Worm (Caenorhabditis elegans) whole organism, late embryonic: ENCODE data around the gene snb-7.

Experiments used
- T23F11.4 ChIP-seq: fragments of 200-800 bp; sonication (Bioruptor generic); optimal IDR thresholded peaks from 2 replicates; lab custom pipeline; 2018; ENCODE audit warnings: mild to moderate bottlenecking, missing genetic modification characterization, missing compliant biosample characterization
- Y22D7AL.16 ChIP-seq: sonication (generic microtip); optimal IDR thresholded peaks from 2 replicates; lab custom pipeline; 2016; ENCODE audit warnings: missing genetic modification characterization, missing compliant biosample characterization
- ahr-1 ChIP-seq: sonication (generic microtip); optimal IDR thresholded peaks from 2 replicates; lab custom pipeline; 2016; ENCODE audit warnings: missing genetic modification characterization, missing compliant biosample characterization
- ceh-14 ChIP-seq: sonication (generic microtip); optimal IDR thresholded peaks from 2 replicates; lab custom pipeline; 2016; ENCODE audit warnings: missing genotype, missing genetic modification characterization, missing compliant biosample characterization
- ceh-18 ChIP-seq: sonication (generic microtip); optimal IDR thresholded peaks from 2 replicates; lab custom pipeline; 2016; ENCODE audit warnings: missing genetic modification characterization, missing compliant biosample characterization
- ceh-2 ChIP-seq: sonication (generic microtip); optimal IDR thresholded peaks from 2 replicates; lab custom pipeline; 2016; ENCODE audit warnings: missing genotype, missing genetic modification characterization, missing compliant biosample characterization
- ceh-22 ChIP-seq: sonication (generic microtip); optimal IDR thresholded peaks from 2 replicates; lab custom pipeline; 2017; ENCODE audit warnings: missing biosample characterization, missing genetic modification characterization
- ceh-31 ChIP-seq: sonication (generic microtip); optimal IDR thresholded peaks from 2 replicates; lab custom pipeline; 2016; ENCODE audit warnings: missing genetic modification characterization, missing compliant biosample characterization
- ceh-45 ChIP-seq: fragments of 200-800 bp; sonication (Bioruptor generic); IDR thresholded peaks from 2 replicates; pipeline ENCODE4 v1.3.6; 2022; ENCODE audit warnings: missing genetic modification reagents, missing genetic modification characterization, missing compliant biosample characterization
- ceh-48 ChIP-seq: sonication (generic microtip); optimal IDR thresholded peaks from 2 replicates; lab custom pipeline; 2016; ENCODE audit warnings: missing genetic modification characterization, inconsistent platforms, missing compliant biosample characterization
- ceh-6 ChIP-seq: fragments of 200-800 bp; sonication (Bioruptor generic); optimal IDR thresholded peaks from 2 replicates; lab custom pipeline; 2018; ENCODE audit warnings: mild to moderate bottlenecking, missing genetic modification characterization, missing compliant biosample characterization
- ceh-9 ChIP-seq: sonication (generic microtip); optimal IDR thresholded peaks from 2 replicates; lab custom pipeline; 2016; ENCODE audit warnings: mild to moderate bottlenecking, missing genetic modification characterization, inconsistent platforms, missing compliant biosample characterization
- che-1 ChIP-seq: sonication (generic microtip); optimal IDR thresholded peaks from 2 replicates; lab custom pipeline; 2016; ENCODE audit warnings: mild to moderate bottlenecking, missing genetic modification characterization, missing compliant biosample characterization
- dve-1 ChIP-seq: sonication (generic microtip); optimal IDR thresholded peaks from 2 replicates; lab custom pipeline; 2017; ENCODE audit warnings: antibody characterized with exemption, mild to moderate bottlenecking, missing genetic modification characterization, missing compliant biosample characterization
- elt-2 ChIP-seq: sonication (generic microtip); optimal IDR thresholded peaks from 2 replicates; lab custom pipeline; 2016; ENCODE audit warnings: missing genetic modification reagents, missing genetic modification characterization, missing compliant biosample characterization
- elt-4 ChIP-seq: sonication (generic microtip); optimal IDR thresholded peaks from 2 replicates; lab custom pipeline; 2016; ENCODE audit warnings: missing genetic modification characterization, missing compliant biosample characterization
- eyg-1 ChIP-seq: sonication (generic microtip); optimal IDR thresholded peaks from 2 replicates; lab custom pipeline; 2016; ENCODE audit warnings: missing genotype, missing genetic modification characterization, missing compliant biosample characterization
- fkh-10 ChIP-seq: fragments of 150-350 bp; optimal IDR thresholded peaks from 2 replicates; lab custom pipeline; 2014; ENCODE audit warnings: missing biosample characterization, missing genetic modification reagents, missing genetic modification characterization
- fkh-6 ChIP-seq: sonication (generic microtip); optimal IDR thresholded peaks from 2 replicates; lab custom pipeline; 2016; ENCODE audit warnings: missing genetic modification characterization, missing compliant biosample characterization
- gmeb-2 ChIP-seq: sonication (generic microtip); optimal IDR thresholded peaks from 2 replicates; lab custom pipeline; 2016; ENCODE audit warnings: missing genetic modification characterization, inconsistent platforms, missing compliant biosample characterization
- hlh-13 ChIP-seq: fragments of 200-800 bp; sonication (Bioruptor generic); optimal IDR thresholded peaks from 2 replicates; lab custom pipeline; 2018; ENCODE audit warnings: mild to moderate bottlenecking, missing genetic modification characterization, missing compliant biosample characterization
- hlh-6 ChIP-seq: sonication (generic microtip); optimal IDR thresholded peaks from 2 replicates; lab custom pipeline; 2016; ENCODE audit warnings: missing genotype, missing genetic modification characterization, missing compliant biosample characterization
- hlh-8 ChIP-seq: sonication (generic microtip); optimal IDR thresholded peaks from 2 replicates; lab custom pipeline; 2016; ENCODE audit warnings: missing genotype, missing genetic modification characterization, missing compliant biosample characterization
- lim-6 ChIP-seq: sonication (generic microtip); optimal IDR thresholded peaks from 2 replicates; lab custom pipeline; 2016; ENCODE audit warnings: missing genetic modification characterization, missing compliant biosample characterization
- lin-11 ChIP-seq: fragments of 200-800 bp; sonication (Bioruptor generic); optimal IDR thresholded peaks from 2 replicates; lab custom pipeline; 2018; ENCODE audit warnings: mild to moderate bottlenecking, missing genetic modification characterization, missing compliant biosample characterization
- madf-2 ChIP-seq: sonication (generic microtip); optimal IDR thresholded peaks from 2 replicates; lab custom pipeline; 2017; ENCODE audit warnings: missing genetic modification characterization, missing compliant biosample characterization
- nfya-1 ChIP-seq: sonication (generic microtip); optimal IDR thresholded peaks from 2 replicates; lab custom pipeline; 2017; ENCODE audit warnings: missing genetic modification characterization, mild to moderate bottlenecking, missing compliant biosample characterization, antibody characterized with exemption, moderate library complexity
- nhr-11 ChIP-seq: fragments of 150-350 bp; optimal IDR thresholded peaks from 2 replicates; lab custom pipeline; 2014; ENCODE audit warnings: missing biosample characterization, missing genetic modification characterization
- nhr-232 ChIP-seq: sonication (generic microtip); optimal IDR thresholded peaks from 2 replicates; lab custom pipeline; 2016; ENCODE audit warnings: missing genetic modification characterization, missing compliant biosample characterization
- npax-4 ChIP-seq: sonication (generic microtip); optimal IDR thresholded peaks from 2 replicates; lab custom pipeline; 2016; ENCODE audit warnings: missing genetic modification characterization, missing compliant biosample characterization
- pag-3 ChIP-seq: sonication (generic microtip); optimal IDR thresholded peaks from 2 replicates; lab custom pipeline; 2016; ENCODE audit warnings: missing compliant biosample characterization, missing genetic modification characterization, borderline replicate concordance
- pat-9 ChIP-seq: fragments of 200-800 bp; sonication (Bioruptor generic); optimal IDR thresholded peaks from 2 replicates; lab custom pipeline; 2018; ENCODE audit warnings: mild to moderate bottlenecking, missing genetic modification characterization, moderate library complexity, missing compliant biosample characterization
- pax-1 ChIP-seq: fragments of 150-350 bp; optimal IDR thresholded peaks from 2 replicates; lab custom pipeline; 2014; ENCODE audit warnings: missing biosample characterization, missing genetic modification characterization
- pha-4 ChIP-seq: fragments of 150-350 bp; optimal IDR thresholded peaks from 2 replicates; lab custom pipeline; 2018; ENCODE audit warnings: missing biosample characterization, missing genetic modification reagents, missing genetic modification characterization
- pqm-1 ChIP-seq: sonication (generic microtip); optimal IDR thresholded peaks from 2 replicates; lab custom pipeline; 2016; ENCODE audit warnings: missing genetic modification characterization, missing compliant biosample characterization
- sdc-2 ChIP-seq: sonication (generic microtip); optimal IDR thresholded peaks from 2 replicates; lab custom pipeline; 2016; ENCODE audit warnings: missing genotype, missing genetic modification characterization, missing compliant biosample characterization
- sox-2 ChIP-seq: fragments of 200-800 bp; sonication (Bioruptor generic); IDR thresholded peaks from 2 replicates; pipeline ENCODE4 v1.3.6; 2022; ENCODE audit warnings: missing genetic modification reagents, missing genetic modification characterization, missing compliant biosample characterization
- sox-4 ChIP-seq: sonication (generic microtip); optimal IDR thresholded peaks from 2 replicates; lab custom pipeline; 2017; ENCODE audit warnings: mild to moderate bottlenecking, missing genetic modification characterization, inconsistent platforms, missing compliant biosample characterization
- tbx-2 ChIP-seq: sonication (generic microtip); optimal IDR thresholded peaks from 2 replicates; lab custom pipeline; 2016; ENCODE audit warnings: missing genetic modification characterization, missing compliant biosample characterization
- ttx-3 ChIP-seq: sonication (generic microtip); optimal IDR thresholded peaks from 2 replicates; lab custom pipeline; 2016; ENCODE audit warnings: missing genetic modification reagents, missing genetic modification characterization, missing compliant biosample characterization
- unc-3 ChIP-seq, 2 experiments: fragments of 200-800 bp in 1 of 2; sonication (Bioruptor generic) in 1 of 2; sonication (generic microtip) in 1 of 2; conservative IDR thresholded peaks in 1 of 2; optimal IDR thresholded peaks in 1 of 2; 2 replicates each; pipeline versions ENCODE4 v1.3.6 to Lab custom; 2016 to 2022; ENCODE audit warnings: missing compliant biosample characterization in 2 of 2, missing genetic modification characterization in 2 of 2, missing genetic modification reagents in 1 of 2
- unc-42 ChIP-seq: sonication (generic microtip); optimal IDR thresholded peaks from 2 replicates; lab custom pipeline; 2016; ENCODE audit warnings: missing genotype, missing genetic modification characterization, missing compliant biosample characterization
- unc-55 ChIP-seq: sonication (generic microtip); optimal IDR thresholded peaks from 2 replicates; lab custom pipeline; 2017; ENCODE audit warnings: missing biosample characterization, missing genetic modification reagents, missing genetic modification characterization
- zip-5 ChIP-seq: sonication (generic microtip); optimal IDR thresholded peaks from 2 replicates; lab custom pipeline; 2016; ENCODE audit warnings: missing genetic modification characterization, missing compliant biosample characterization
- ztf-16 ChIP-seq: sonication (generic microtip); optimal IDR thresholded peaks from 2 replicates; lab custom pipeline; 2017; ENCODE audit warnings: missing genetic modification characterization, missing compliant biosample characterization

snb-7 gene

DNA sequence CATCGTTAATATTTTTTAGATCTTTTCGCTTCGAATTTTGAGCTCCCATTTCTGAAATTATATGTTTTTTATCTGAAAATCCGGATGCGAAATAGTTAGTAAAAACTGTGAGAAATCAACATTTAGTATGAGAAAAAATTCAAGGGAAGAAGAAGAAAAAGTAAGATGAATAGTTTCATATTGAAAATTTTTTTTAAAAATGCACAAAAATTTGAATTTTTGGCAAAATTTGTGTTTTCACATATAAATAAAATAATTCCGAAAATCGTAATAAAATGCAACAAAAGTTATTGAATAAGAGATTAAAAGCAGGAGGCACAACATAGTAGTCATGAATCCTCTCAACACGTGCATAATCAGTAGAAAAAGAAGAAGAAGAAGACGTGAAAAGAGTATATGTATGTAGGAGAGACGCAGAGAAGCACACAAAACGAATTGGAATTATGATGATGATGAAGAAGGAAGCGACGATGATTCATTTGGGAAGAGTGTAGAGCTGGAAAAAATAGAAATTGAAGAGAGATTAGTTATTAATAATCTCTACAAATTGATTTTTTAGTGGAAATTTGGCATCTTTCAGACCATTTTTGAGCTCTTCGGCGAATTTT lies 5.4 kb downstream of the snb-7 start, which contains the start of gene eak-7:
TSS of gene eak-7 (minus strand) at position 51 of the 608 bp plus-strand sequence.
- TF ChIP-seq sdc-2 (tag; lab: Kevin White, UChicago) = no peak
- TF ChIP-seq ceh-48 = no peak

DNA sequence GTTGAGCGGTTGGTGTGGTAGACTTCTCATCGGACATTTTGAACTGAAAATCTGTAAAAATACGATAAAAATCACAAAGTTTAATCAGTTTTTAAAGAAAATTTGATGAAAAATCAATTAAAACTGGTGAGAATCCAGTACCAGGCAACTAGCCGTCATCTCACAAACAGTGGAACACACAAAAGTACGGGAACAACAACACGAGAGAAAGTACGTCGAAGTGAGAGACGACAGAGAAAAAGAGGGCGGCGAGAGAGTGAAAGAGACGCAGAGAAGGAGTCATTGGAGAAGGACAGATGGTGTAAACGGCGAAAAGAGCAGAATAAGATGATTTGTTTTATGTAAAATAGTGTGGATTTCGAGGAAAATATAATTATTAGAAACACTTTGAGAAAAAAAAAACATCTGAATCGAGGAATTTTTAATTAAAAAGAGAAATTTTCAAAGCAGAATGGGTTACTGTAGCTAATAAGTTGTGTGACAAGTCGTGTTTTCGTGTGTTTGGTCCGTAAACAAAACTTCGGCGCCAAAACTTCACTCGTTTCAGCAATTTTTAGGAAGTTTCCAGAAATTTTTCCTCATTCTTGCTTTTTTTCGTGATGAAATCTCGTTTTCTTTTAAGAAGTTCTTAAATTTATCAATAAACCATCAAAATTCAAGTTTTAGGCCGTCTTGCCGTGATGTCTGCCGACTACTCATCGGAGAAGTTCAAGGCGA lies 6.7 kb downstream of the snb-7 start, which contains the start of the genes hsb-1 and let-99:
TSS of gene hsb-1 (minus strand) at position 51 of the 717 bp plus-strand sequence.
TSS of gene let-99 (plus strand) at position 667 of the 717 bp plus-strand sequence.
- TF ChIP-seq pat-9 (tag; lab: Kevin White, UChicago) (no peak), sox-2 (GFP tag; lab: Robert Waterston, UW) (no peak), unc-55 (GFP tag; lab: Kevin White, UChicago) (peak; percentile 36), ceh-2 (tag; lab: Kevin White, UChicago) (no peak), Y22D7AL.16 (tag; lab: Kevin White, UChicago) (no peak), unc-42 (tag; lab: Kevin White, UChicago) (peak; percentile 35), ceh-9 (tag; lab: Kevin White, UChicago) (no peak), hlh-13 (GFP tag; lab: Kevin White, UChicago) (no peak), nfya-1 (tag; lab: Kevin White, UChicago) (peak; percentile 47), ceh-48 (peak; percentile 3), elt-2 (tag; lab: Kevin White, UChicago) (no peak), pax-1 (tag; lab: Kevin White, UChicago) (no peak), unc-3 (GFP tag; conservative IDR thresholded peaks at IDR 0.05; lab: Robert Waterston, UW) (no peak), unc-3 (tag; optimal IDR thresholded peaks at IDR 0.05; lab: Kevin White, UChicago) (no peak), hlh-8 (peak; percentile 5), nhr-232 (tag; lab: Kevin White, UChicago) (no peak), lim-6 (no peak), eyg-1 (tag; lab: Kevin White, UChicago) (no peak), zip-5 (tag; lab: Kevin White, UChicago) (no peak), ceh-45 (GFP tag; lab: Robert Waterston, UW) (no peak), sox-4 (tag; lab: Kevin White, UChicago) (no peak), pha-4 (tag; lab: Kevin White, UChicago) (no peak), dve-1 (no peak), fkh-6 (tag; lab: Kevin White, UChicago) (no peak), ceh-31 (tag; lab: Kevin White, UChicago) (peak; percentile 34), hlh-6 (tag; lab: Kevin White, UChicago) (no peak), madf-2 (tag; lab: Kevin White, UChicago) (no peak), gmeb-2 (tag; lab: Kevin White, UChicago) (no peak), pag-3 (no peak), ztf-16 (tag; lab: Kevin White, UChicago) (no peak), elt-4 (tag; lab: Kevin White, UChicago) (no peak), ttx-3 (tag; lab: Kevin White, UChicago) (no peak), T23F11.4 (GFP tag; lab: Kevin White, UChicago) (no peak), ceh-6 (no peak), fkh-10 (no peak), ceh-14 (tag; lab: Kevin White, UChicago) (no peak), ceh-22 (tag; lab: Kevin White, UChicago) (no peak), che-1 (tag; lab: Kevin White, UChicago) (no peak), npax-4 (tag; lab: Kevin White, UChicago) (no peak), lin-11 (tag; lab: Kevin White, UChicago) (no peak), tbx-2 (tag; lab: Kevin White, UChicago) (peak; percentile 1), pqm-1 (tag; lab: Kevin White, UChicago) (no peak), ceh-18 (tag; lab: Kevin White, UChicago) (no peak), nhr-11 (tag; lab: Kevin White, UChicago) (no peak), ahr-1 (tag; lab: Kevin White, UChicago) (no peak)
